Worm (Caenorhabditis elegans) whole organism, L4 larva: ENCODE results near the gene col-17.

Source experiments
- D1046.2 ChIP-seq: fragments of 200-800 bp; sonication (Bioruptor generic); IDR thresholded peaks from 2 replicates; pipeline ENCODE4 v1.3.6; 2022; ENCODE audit warnings: missing genetic modification characterization, missing compliant biosample characterization
- F10B5.3 ChIP-seq: sonication (generic microtip); optimal IDR thresholded peaks from 2 replicates; lab custom pipeline; 2016; ENCODE audit warnings: mild to moderate bottlenecking, missing genetic modification characterization, missing compliant biosample characterization
- F49E8.2 ChIP-seq: sonication (generic microtip); optimal IDR thresholded peaks from 2 replicates; lab custom pipeline; 2016; ENCODE audit warnings: missing compliant biosample characterization, mild to moderate bottlenecking, missing genetic modification characterization, borderline replicate concordance
- R02D3.7 ChIP-seq: fragments of 150-350 bp; sonication (generic microtip); optimal IDR thresholded peaks from 3 replicates; lab custom pipeline; 2014; ENCODE audit warnings: missing biosample characterization, missing genetic modification characterization
- Y5F2A.4 ChIP-seq: fragments of 200-800 bp; sonication (Bioruptor generic); optimal IDR thresholded peaks from 2 replicates; lab custom pipeline; 2018; ENCODE audit warnings: mild to moderate bottlenecking, missing genetic modification characterization, missing compliant biosample characterization
- ZK546.5 ChIP-seq, 2 experiments: sonication (generic microtip); optimal IDR thresholded peaks; 2 replicates each; lab custom pipeline; 2017; ENCODE audit warnings: missing biosample characterization in 2 of 2, missing genetic modification characterization in 2 of 2
- aha-1 ChIP-seq: fragments of 150-350 bp; peaks from one replicate; lab custom pipeline; 2014; ENCODE audit warnings: missing biosample characterization, missing genetic modification characterization
- ceh-32 ChIP-seq: sonication (generic microtip); optimal IDR thresholded peaks from 2 replicates; lab custom pipeline; 2016; ENCODE audit warnings: mild to moderate bottlenecking, missing genetic modification characterization, missing compliant biosample characterization; ENCODE audit not compliant: poor library complexity
- ceh-62 ChIP-seq: sonication (generic microtip); optimal IDR thresholded peaks from 2 replicates; lab custom pipeline; 2017; ENCODE audit warnings: missing biosample characterization, missing genetic modification characterization
- ceh-82 ChIP-seq: sonication (generic microtip); optimal IDR thresholded peaks from 2 replicates; lab custom pipeline; 2017; ENCODE audit warnings: missing biosample characterization, missing genetic modification characterization
- ces-1 ChIP-seq: fragments of 150-350 bp; sonication (generic microtip); optimal IDR thresholded peaks from 4 replicates; lab custom pipeline; 2014; ENCODE audit warnings: missing biosample characterization, missing genetic modification reagents, missing genetic modification characterization
- ctbp-1 ChIP-seq: fragments of 200-800 bp; sonication (Bioruptor generic); IDR thresholded peaks from 2 replicates; pipeline ENCODE4 v1.3.6; 2022; ENCODE audit warnings: missing genetic modification reagents, missing genetic modification characterization, missing compliant biosample characterization
- daf-12 ChIP-seq: fragments of 150-350 bp; optimal IDR thresholded peaks from 2 replicates; lab custom pipeline; 2014; ENCODE audit warnings: missing biosample characterization, missing genetic modification reagents, missing genetic modification characterization
- daf-19 ChIP-seq: fragments of 200-800 bp; sonication (Bioruptor generic); conservative IDR thresholded peaks from 2 replicates; pipeline ENCODE4 v1.3.6; 2022; ENCODE audit warnings: missing genetic modification characterization, missing compliant biosample characterization
- dmd-9 ChIP-seq: fragments of 200-800 bp; sonication (Bioruptor generic); IDR thresholded peaks from 2 replicates; pipeline ENCODE4 v1.3.6; 2022; ENCODE audit warnings: missing genetic modification reagents, missing genetic modification characterization, missing compliant biosample characterization
- duxl-1 ChIP-seq: sonication (generic microtip); optimal IDR thresholded peaks from 2 replicates; lab custom pipeline; 2016; ENCODE audit warnings: mild to moderate bottlenecking, missing genetic modification characterization, moderate library complexity, missing compliant biosample characterization; ENCODE audit not compliant: poor library complexity
- fos-1 ChIP-seq: fragments of 150-350 bp; optimal IDR thresholded peaks from 2 replicates; lab custom pipeline; 2014; ENCODE audit warnings: missing biosample characterization, missing genetic modification characterization
- hlh-11 ChIP-seq: fragments of 200-800 bp; sonication (Bioruptor generic); optimal IDR thresholded peaks from 2 replicates; lab custom pipeline; 2018; ENCODE audit warnings: mild to moderate bottlenecking, missing genetic modification characterization, missing compliant biosample characterization
- lim-7 ChIP-seq: fragments of 200-800 bp; sonication (Bioruptor generic); IDR thresholded peaks from 2 replicates; pipeline ENCODE4 v1.3.6; 2022; ENCODE audit warnings: missing genetic modification characterization, missing compliant biosample characterization
- lin-29 ChIP-seq: fragments of 200-800 bp; sonication (Bioruptor generic); IDR thresholded peaks from 2 replicates; pipeline ENCODE4 v1.3.6; 2022; ENCODE audit warnings: missing genetic modification reagents, missing genetic modification characterization, missing compliant biosample characterization
- lin-38 ChIP-seq: fragments of 200-800 bp; sonication (Bioruptor generic); IDR thresholded peaks from 2 replicates; pipeline ENCODE4 v1.3.6; 2022; ENCODE audit warnings: missing genetic modification reagents, missing genetic modification characterization, missing compliant biosample characterization
- lsy-2 ChIP-seq, 2 experiments: fragments of 150-350 bp in 1 of 2; sonication (generic microtip) in 1 of 2; optimal IDR thresholded peaks; 2 replicates each; lab custom pipeline; 2014 to 2017; ENCODE audit warnings: missing biosample characterization in 2 of 2, missing genetic modification characterization in 2 of 2
- mep-1 ChIP-seq: fragments of 150-350 bp; sonication (generic microtip); optimal IDR thresholded peaks from 3 replicates; lab custom pipeline; 2014; ENCODE audit warnings: missing biosample characterization, missing genetic modification characterization
- mes-2 ChIP-seq: sonication (generic microtip); optimal IDR thresholded peaks from 2 replicates; lab custom pipeline; 2016; ENCODE audit warnings: missing genotype, mild to moderate bottlenecking, missing genetic modification characterization, missing compliant biosample characterization; ENCODE audit not compliant: poor library complexity, severe bottlenecking
- mxl-2 ChIP-seq: fragments of 200-800 bp; sonication (Bioruptor generic); conservative IDR thresholded peaks from 2 replicates; pipeline ENCODE4 v1.3.6; 2022; ENCODE audit warnings: missing genetic modification reagents, missing genetic modification characterization, missing compliant biosample characterization
- mxl-3 ChIP-seq: fragments of 200-800 bp; sonication (Bioruptor generic); optimal IDR thresholded peaks from 2 replicates; lab custom pipeline; 2018; ENCODE audit warnings: mild to moderate bottlenecking, missing genetic modification characterization, missing compliant biosample characterization
- nhr-10 ChIP-seq: fragments of 150-350 bp; optimal IDR thresholded peaks from 2 replicates; lab custom pipeline; 2014; ENCODE audit warnings: missing biosample characterization, missing genetic modification characterization
- nhr-102 ChIP-seq: sonication (generic microtip); optimal IDR thresholded peaks from 2 replicates; lab custom pipeline; 2016; ENCODE audit warnings: mild to moderate bottlenecking, missing genetic modification characterization, moderate library complexity, missing compliant biosample characterization
- nhr-25 ChIP-seq: sonication (generic microtip); optimal IDR thresholded peaks from 2 replicates; lab custom pipeline; 2017; ENCODE audit warnings: missing genetic modification characterization, mild to moderate bottlenecking, missing compliant biosample characterization, antibody characterized with exemption, moderate library complexity, borderline replicate concordance; ENCODE audit not compliant: insufficient read depth
- nhr-28 ChIP-seq: fragments of 150-350 bp; optimal IDR thresholded peaks from 2 replicates; lab custom pipeline; 2014; ENCODE audit warnings: missing biosample characterization, missing genetic modification characterization
- nhr-6 ChIP-seq: fragments of 150-350 bp; optimal IDR thresholded peaks from 2 replicates; lab custom pipeline; 2014; ENCODE audit warnings: missing biosample characterization, missing genetic modification characterization
- php-3 ChIP-seq: fragments of 200-800 bp; sonication (Bioruptor generic); IDR thresholded peaks from 2 replicates; pipeline ENCODE4 v1.3.6; 2022; ENCODE audit warnings: missing genetic modification reagents, missing genetic modification characterization, missing compliant biosample characterization
- snpc-1.2 ChIP-seq: fragments of 200-800 bp; sonication (Bioruptor generic); IDR thresholded peaks from 2 replicates; pipeline ENCODE4 v1.3.6; 2022; ENCODE audit warnings: missing genetic modification reagents, missing genetic modification characterization, missing compliant biosample characterization
- snpc-4 ChIP-seq: fragments of 150-350 bp; optimal IDR thresholded peaks from 2 replicates; lab custom pipeline; 2014; ENCODE audit warnings: missing biosample characterization, missing genetic modification characterization
- tag-97 ChIP-seq: fragments of 200-800 bp; sonication (Bioruptor generic); IDR thresholded peaks from 2 replicates; pipeline ENCODE4 v1.3.6; 2022; ENCODE audit warnings: missing genetic modification characterization, missing compliant biosample characterization
- unc-39 ChIP-seq: sonication (generic microtip); optimal IDR thresholded peaks from 2 replicates; lab custom pipeline; 2017; ENCODE audit warnings: missing biosample characterization, missing genetic modification characterization
- zfp-3 ChIP-seq: fragments of 200-800 bp; sonication (Bioruptor generic); conservative IDR thresholded peaks from 2 replicates; pipeline ENCODE4 v1.3.6; 2022; ENCODE audit warnings: missing genetic modification reagents, missing genetic modification characterization, missing compliant biosample characterization
- zip-11 ChIP-seq: fragments of 200-800 bp; sonication (Bioruptor generic); IDR thresholded peaks from 2 replicates; pipeline ENCODE4 v1.3.6; 2022; ENCODE audit warnings: missing genetic modification characterization, missing compliant biosample characterization
- ztf-11 ChIP-seq: fragments of 150-350 bp; optimal IDR thresholded peaks from 2 replicates; lab custom pipeline; 2014; ENCODE audit warnings: missing biosample characterization, missing genetic modification characterization
- ztf-7 ChIP-seq: fragments of 150-350 bp; optimal IDR thresholded peaks from 2 replicates; lab custom pipeline; 2014; ENCODE audit warnings: missing biosample characterization, missing genetic modification characterization

The col-17 gene

DNA sequence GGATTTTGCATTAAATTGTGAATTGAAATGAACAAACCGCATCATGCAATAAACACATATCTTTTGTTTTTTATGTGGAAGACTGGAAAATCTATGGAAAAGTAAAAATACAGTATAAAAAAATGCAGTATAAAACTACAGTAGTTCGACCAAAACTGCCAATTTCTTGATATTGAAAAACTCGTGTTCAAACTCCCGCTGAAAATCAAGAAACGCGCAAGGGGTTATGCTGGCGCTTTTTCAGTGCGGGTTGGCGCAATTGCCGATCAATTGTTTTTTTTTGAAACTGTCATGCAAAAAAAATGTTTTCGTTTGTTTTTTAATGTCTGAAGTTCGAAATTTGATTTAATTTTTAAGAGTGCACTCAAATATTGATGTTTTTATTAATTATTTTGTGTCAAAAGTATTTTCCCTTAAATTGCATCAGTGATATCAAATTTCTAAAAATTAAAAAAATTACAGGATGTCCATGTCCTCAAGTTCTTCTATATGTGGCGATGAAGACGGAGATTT is 15.7 kb downstream of the col-17 start, which contains the start of gene dnj-9 (continued):
- TF ChIP-seq duxl-1 (tag; lab: Kevin White, UChicago), result peak; percentile 92
- peak; percentile 83 for TF ChIP-seq nhr-28
- peak; percentile 88 for TF ChIP-seq nhr-25 (tag; lab: Kevin White, UChicago)
- peak; percentile 45; the same call in 1 of the 2 replicates for TF ChIP-seq daf-19 (GFP tag; lab: Robert Waterston, UW)
- TF ChIP-seq php-3 (GFP tag; lab: Robert Waterston, UW), result peak; percentile 80
- TF ChIP-seq ztf-7 (tag; lab: Kevin White, UChicago), result peak; percentile 82
- TF ChIP-seq dmd-9 (GFP tag; lab: Robert Waterston, UW), result peak; percentile 90
- no peak for TF ChIP-seq ZK546.5 (tag; optimal IDR thresholded peaks at IDR 0.05; lab: Kevin White, UChicago)
- peak; percentile 95 for TF ChIP-seq mes-2 (tag; lab: Kevin White, UChicago)
- TF ChIP-seq lim-7, result no peak
- peak; percentile 88 for TF ChIP-seq ctbp-1 (GFP tag; lab: Robert Waterston, UW)
- peak; percentile 99 for TF ChIP-seq aha-1 (tag; lab: Kevin White, UChicago)
- TF ChIP-seq F49E8.2 (tag; lab: Kevin White, UChicago), result peak; percentile 89
- TF ChIP-seq Y5F2A.4, result no peak
- TF ChIP-seq lsy-2 (tag; optimal IDR thresholded peaks at IDR 0.05; lab: Kevin White, UChicago), result peak; percentile 68 to 96
- peak; percentile 62 for TF ChIP-seq ceh-32 (tag; lab: Kevin White, UChicago)
- no peak for TF ChIP-seq zip-11 (GFP tag; lab: Robert Waterston, UW)
- TF ChIP-seq ces-1, result peak; percentile 52
- TF ChIP-seq mxl-3 (GFP tag; lab: Kevin White, UChicago), result peak; percentile 55
- no peak for TF ChIP-seq daf-12 (tag; lab: Kevin White, UChicago)
- TF ChIP-seq snpc-4 (tag; lab: Kevin White, UChicago), result peak; percentile 19
- TF ChIP-seq mxl-2 (GFP tag; lab: Robert Waterston, UW), result peak; percentile 80
- TF ChIP-seq ceh-82 (tag; lab: Kevin White, UChicago), result no peak
- TF ChIP-seq nhr-6 (tag; lab: Kevin White, UChicago), result peak; percentile 93
- TF ChIP-seq tag-97 (GFP tag; lab: Robert Waterston, UW), result no peak
- no peak for TF ChIP-seq ztf-11 (tag; lab: Kevin White, UChicago)
- no peak for TF ChIP-seq nhr-10 (tag; lab: Kevin White, UChicago)
- TF ChIP-seq unc-39 (tag; lab: Kevin White, UChicago), result no peak
- peak; percentile 96 for TF ChIP-seq mep-1 (tag; lab: Kevin White, UChicago)
- TF ChIP-seq hlh-11 (tag; lab: Kevin White, UChicago), result peak; percentile 92
- peak; percentile 87 for TF ChIP-seq lin-29 (GFP tag; lab: Robert Waterston, UW)
- peak; percentile 94 for TF ChIP-seq zfp-3 (GFP tag; lab: Robert Waterston, UW)
- TF ChIP-seq F10B5.3, result peak; percentile 93
- TF ChIP-seq ceh-62 (tag; lab: Kevin White, UChicago), result no peak
- no peak for TF ChIP-seq fos-1 (tag; lab: Kevin White, UChicago)
- no peak for TF ChIP-seq D1046.2 (GFP tag; lab: Robert Waterston, UW)
- peak; percentile 97 for TF ChIP-seq nhr-102 (tag; lab: Kevin White, UChicago)
- peak; percentile 92 for TF ChIP-seq lin-38 (GFP tag; lab: Robert Waterston, UW)

DNA sequence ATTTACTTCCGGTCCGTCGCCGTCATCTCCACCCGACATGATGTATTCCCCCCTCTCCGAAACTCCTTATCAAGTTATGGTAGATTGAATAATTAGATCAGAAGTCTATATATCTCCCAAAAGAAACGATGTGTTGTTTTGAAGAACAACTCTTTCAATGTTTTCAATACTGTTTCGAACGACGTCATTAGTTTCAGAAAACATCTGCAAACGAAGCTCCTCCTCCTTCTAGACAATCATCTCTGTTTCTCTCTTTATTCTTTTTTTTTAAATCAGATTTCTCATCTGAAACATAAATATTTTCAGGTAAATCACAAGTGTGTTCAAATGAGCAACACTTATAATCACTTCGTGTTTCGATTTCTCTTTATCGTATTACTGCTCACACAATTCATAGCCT is 17.5 kb downstream of the col-17 start, which contains the start of gene T23B7.3:
TSS of gene T23B7.3 (plus strand) at position 301 of the 400 bp plus-strand sequence.
- TF ChIP-seq tag-97 (GFP tag; lab: Robert Waterston, UW) (no peak), duxl-1 (tag; lab: Kevin White, UChicago) (no peak), F49E8.2 (tag; lab: Kevin White, UChicago) (no peak), snpc-1.2 (no peak), lim-7 (no peak), R02D3.7 (tag; lab: Kevin White, UChicago) (no peak)
